Worm (Caenorhabditis elegans) whole organism, L3 larva: Measurements from ENCODE around the gene npr-20.
A peak's percentile ranks its signal among the peaks of the same experiment; 100 is the strongest.

ENCODE experiments used
- aly-2 ChIP-seq: fragments of 150-350 bp; optimal IDR thresholded peaks from 2 replicates; lab custom pipeline; 2014; ENCODE audit warnings: missing biosample characterization, missing genetic modification characterization
- ceh-82 ChIP-seq: fragments of 150-350 bp; optimal IDR thresholded peaks from 2 replicates; lab custom pipeline; 2014; ENCODE audit warnings: missing biosample characterization, missing genetic modification characterization
- ceh-9 ChIP-seq: sonication (generic microtip); optimal IDR thresholded peaks from 2 replicates; lab custom pipeline; 2018; ENCODE audit warnings: missing biosample characterization, missing genetic modification characterization
- egl-5 ChIP-seq: fragments of 150-350 bp; optimal IDR thresholded peaks from 2 replicates; lab custom pipeline; 2017; ENCODE audit warnings: missing biosample characterization, missing genetic modification reagents, missing genetic modification characterization, inconsistent platforms
- lin-39 ChIP-seq: fragments of 150-350 bp; optimal IDR thresholded peaks from 2 replicates; lab custom pipeline; 2018; ENCODE audit warnings: missing biosample characterization, missing genetic modification reagents, missing genetic modification characterization
- nhr-11 ChIP-seq: fragments of 150-350 bp; optimal IDR thresholded peaks from 2 replicates; lab custom pipeline; 2014; ENCODE audit warnings: missing biosample characterization, missing genetic modification characterization
- nhr-12 ChIP-seq: fragments of 150-350 bp; optimal IDR thresholded peaks from 2 replicates; lab custom pipeline; 2014; ENCODE audit warnings: missing biosample characterization, missing genetic modification characterization
- nhr-237 ChIP-seq: fragments of 150-350 bp; optimal IDR thresholded peaks from 2 replicates; lab custom pipeline; 2014; ENCODE audit warnings: missing biosample characterization, missing genetic modification characterization
- nhr-76 ChIP-seq: fragments of 150-350 bp; sonication (generic microtip); optimal IDR thresholded peaks from 5 replicates; lab custom pipeline; 2014; ENCODE audit warnings: missing biosample characterization, missing genetic modification characterization
- skn-1 ChIP-seq: fragments of 150-350 bp; optimal IDR thresholded peaks from 2 replicates; lab custom pipeline; 2014; ENCODE audit warnings: missing biosample characterization, missing genetic modification characterization
- unc-62 ChIP-seq: fragments of 150-350 bp; sonication (generic microtip); optimal IDR thresholded peaks from 4 replicates; lab custom pipeline; 2014; ENCODE audit warnings: missing biosample characterization, missing genetic modification reagents, missing genetic modification characterization
- zag-1 ChIP-seq: fragments of 150-350 bp; optimal IDR thresholded peaks from 2 replicates; lab custom pipeline; 2014; ENCODE audit warnings: missing biosample characterization, missing genetic modification characterization

DNA sequence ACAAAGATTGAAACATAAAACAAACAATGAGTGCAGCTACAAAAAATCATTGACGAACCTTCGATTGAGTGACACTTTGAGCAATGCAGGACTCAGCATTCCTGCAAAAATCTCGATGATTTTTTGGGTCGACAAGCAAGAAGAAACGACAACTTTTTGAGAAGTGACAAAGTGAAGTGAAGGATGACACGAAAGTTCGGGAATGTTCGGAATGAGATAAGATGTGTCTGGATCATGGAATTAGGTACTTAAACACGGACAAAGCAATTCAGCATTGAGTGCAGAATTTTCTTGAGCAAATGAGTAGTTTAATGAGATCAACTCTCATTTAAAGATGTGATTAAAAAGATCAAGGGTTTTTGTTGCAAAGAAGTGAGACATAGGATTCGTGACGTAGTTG, 8.9 kb upstream of the npr-20 start, which contains the start of gene T07D4.2:
- no peak for TF ChIP-seq skn-1 (tag; lab: Kevin White, UChicago)
- no peak for TF ChIP-seq aly-2 (tag; lab: Kevin White, UChicago)
- TF ChIP-seq ceh-9 (tag; lab: Kevin White, UChicago) = no peak
- TF ChIP-seq lin-39 (tag; lab: Kevin White, UChicago) = no peak
- no peak for TF ChIP-seq nhr-76
- TF ChIP-seq nhr-12 = no peak
- TF ChIP-seq egl-5 (tag; lab: Kevin White, UChicago) = no peak
- no peak for TF ChIP-seq nhr-11 (tag; lab: Kevin White, UChicago)
- no peak for TF ChIP-seq ceh-82
- TF ChIP-seq unc-62 (GFP tag; lab: Kevin White, UChicago) = peak; percentile 11
- TF ChIP-seq nhr-237 (tag; lab: Kevin White, UChicago) = no peak
- TF ChIP-seq zag-1 = no peak
